Fruit fly (Drosophila melanogaster) whole organism, embryonic: ENCODE data around the gene lmd.

Experiments used
- Aef1 ChIP-seq: fragments of 200-800 bp; sonication (Bioruptor generic); IDR thresholded peaks from 3 replicates; pipeline ENCODE4 v1.3.6; 2022; ENCODE audit warnings: missing biosample characterization, missing genetic modification characterization
- B-H1 ChIP-seq: fragments of 200-800 bp; sonication (Bioruptor generic); IDR thresholded peaks from 3 replicates; pipeline ENCODE4 v1.3.6; 2022; ENCODE audit warnings: missing biosample characterization, missing genetic modification characterization
- Blimp-1 ChIP-seq: fragments of 200-800 bp; sonication (Bioruptor generic); optimal IDR thresholded peaks from 3 replicates; lab custom pipeline; 2018; ENCODE audit warnings: missing biosample characterization, missing genetic modification characterization, mild to moderate bottlenecking, moderate library complexity, missing genetic modification reagents
- CG10431 ChIP-seq: fragments of 200-800 bp; sonication (Bioruptor generic); optimal IDR thresholded peaks from 3 replicates; lab custom pipeline; 2018; ENCODE audit warnings: missing biosample characterization, mild to moderate bottlenecking, missing genetic modification characterization
- CG10654 ChIP-seq: fragments of 200-800 bp; sonication (Bioruptor generic); optimal IDR thresholded peaks from 2 replicates; lab custom pipeline; 2016; ENCODE audit warnings: missing biosample characterization, missing genetic modification characterization
- CG11560 ChIP-seq: fragments of 200-800 bp; sonication (Bioruptor generic); IDR thresholded peaks from 3 replicates; pipeline ENCODE4 v1.3.6; 2022; ENCODE audit warnings: missing biosample characterization, missing genetic modification characterization
- CG12155 ChIP-seq: fragments of 200-800 bp; sonication (Bioruptor generic); optimal IDR thresholded peaks from 3 replicates; lab custom pipeline; 2016; ENCODE audit warnings: missing biosample characterization, missing genetic modification characterization
- CG12659 ChIP-seq: fragments of 200-800 bp; sonication (Bioruptor generic); optimal IDR thresholded peaks from 3 replicates; lab custom pipeline; 2017; ENCODE audit warnings: mild to moderate bottlenecking, missing biosample characterization, missing genetic modification reagents, missing genetic modification characterization
- CG12744 ChIP-seq: fragments of 200-800 bp; sonication (Bioruptor generic); optimal IDR thresholded peaks from 2 replicates; lab custom pipeline; 2016; ENCODE audit warnings: missing biosample characterization, missing genetic modification characterization
- CG13775 ChIP-seq: fragments of 200-800 bp; sonication (Bioruptor generic); optimal IDR thresholded peaks from 3 replicates; lab custom pipeline; 2017; ENCODE audit warnings: missing biosample characterization, mild to moderate bottlenecking, missing genetic modification characterization
- CG14441 ChIP-seq: fragments of 200-800 bp; sonication (Bioruptor generic); IDR thresholded peaks from 2 replicates; pipeline ENCODE4 v1.3.6; 2022; ENCODE audit warnings: missing biosample characterization, missing genetic modification characterization
- CG14710 ChIP-seq: fragments of 200-800 bp; sonication (Bioruptor generic); optimal IDR thresholded peaks from 3 replicates; lab custom pipeline; 2019; ENCODE audit warnings: missing biosample characterization, mild to moderate bottlenecking, missing genetic modification characterization, moderate library complexity
- CG1647 ChIP-seq: fragments of 200-800 bp; sonication (Bioruptor generic); optimal IDR thresholded peaks from 3 replicates; lab custom pipeline; 2016; ENCODE audit warnings: missing biosample characterization, missing genetic modification characterization
- CG17186 ChIP-seq: fragments of 200-800 bp; sonication (Bioruptor generic); optimal IDR thresholded peaks from 3 replicates; lab custom pipeline; 2017; ENCODE audit warnings: missing biosample characterization, missing genetic modification reagents, missing genetic modification characterization
- CG17385 ChIP-seq: fragments of 200-800 bp; sonication (Bioruptor generic); optimal IDR thresholded peaks from 3 replicates; lab custom pipeline; 2018; ENCODE audit warnings: missing biosample characterization, mild to moderate bottlenecking, missing genetic modification characterization
- CG17568 ChIP-seq: fragments of 200-800 bp; sonication (Bioruptor generic); optimal IDR thresholded peaks from 2 replicates; lab custom pipeline; 2018; ENCODE audit warnings: missing biosample characterization, mild to moderate bottlenecking, missing genetic modification characterization, moderate library complexity
- CG18011 ChIP-seq: fragments of 200-800 bp; sonication (Bioruptor generic); optimal IDR thresholded peaks from 2 replicates; lab custom pipeline; 2017; ENCODE audit warnings: missing biosample characterization, missing genetic modification characterization, mild to moderate bottlenecking, moderate library complexity, missing genotype
- CG2712 ChIP-seq: fragments of 200-800 bp; optimal IDR thresholded peaks from 3 replicates; lab custom pipeline; 2019; ENCODE audit warnings: missing biosample characterization, mild to moderate bottlenecking, missing genetic modification characterization, moderate library complexity
- CG30431 ChIP-seq: fragments of 200-800 bp; sonication (Bioruptor generic); optimal IDR thresholded peaks from 2 replicates; lab custom pipeline; 2017; ENCODE audit warnings: missing biosample characterization, missing genetic modification characterization
- CG31365 ChIP-seq: fragments of 200-800 bp; sonication (Bioruptor generic); optimal IDR thresholded peaks from 2 replicates; lab custom pipeline; 2018; ENCODE audit warnings: missing biosample characterization, mild to moderate bottlenecking, missing genetic modification characterization
- CG6654 ChIP-seq: fragments of 200-800 bp; sonication (Bioruptor generic); optimal IDR thresholded peaks from 2 replicates; lab custom pipeline; 2017; ENCODE audit warnings: missing biosample characterization, mild to moderate bottlenecking, missing genetic modification characterization
- CG7357 ChIP-seq: fragments of 200-800 bp; sonication (Bioruptor generic); IDR thresholded peaks from 3 replicates; pipeline ENCODE4 v1.3.6; 2022; ENCODE audit warnings: missing biosample characterization, missing genetic modification characterization
- CG7786 ChIP-seq: fragments of 200-800 bp; sonication (Bioruptor generic); optimal IDR thresholded peaks from 2 replicates; lab custom pipeline; 2016; ENCODE audit warnings: missing biosample characterization, missing genetic modification characterization
- CG8089 ChIP-seq: fragments of 200-800 bp; sonication (Bioruptor generic); optimal IDR thresholded peaks from 3 replicates; lab custom pipeline; 2016; ENCODE audit warnings: missing biosample characterization, missing genetic modification characterization
- CG8944 ChIP-seq: fragments of 200-800 bp; sonication (Bioruptor generic); optimal IDR thresholded peaks from 3 replicates; lab custom pipeline; 2016; ENCODE audit warnings: missing biosample characterization, missing genetic modification characterization
- CG9609 ChIP-seq: fragments of 200-800 bp; sonication (Bioruptor generic); optimal IDR thresholded peaks from 3 replicates; lab custom pipeline; 2016; ENCODE audit warnings: missing biosample characterization, missing genetic modification characterization
- CG9727 ChIP-seq: fragments of 200-800 bp; sonication (Bioruptor generic); optimal IDR thresholded peaks from 3 replicates; lab custom pipeline; 2017; ENCODE audit warnings: missing biosample characterization, mild to moderate bottlenecking, missing genetic modification characterization
- CrebB ChIP-seq: fragments of 200-800 bp; sonication (Bioruptor generic); optimal IDR thresholded peaks from 3 replicates; lab custom pipeline; 2018; ENCODE audit warnings: missing biosample characterization, mild to moderate bottlenecking, missing genetic modification characterization
- Dll ChIP-seq: fragments of 200-800 bp; sonication (Bioruptor generic); IDR thresholded peaks from 4 replicates; pipeline ENCODE4 v1.3.6; 2022; ENCODE audit warnings: missing biosample characterization, missing genetic modification characterization; ENCODE audit not compliant: partially characterized antibody
- Fer3 ChIP-seq: fragments of 200-800 bp; sonication (Bioruptor generic); optimal IDR thresholded peaks from 2 replicates; lab custom pipeline; 2018; ENCODE audit warnings: missing biosample characterization, mild to moderate bottlenecking, missing genetic modification characterization, moderate library complexity
- HLHmδ ChIP-seq: fragments of 200-800 bp; sonication (Bioruptor generic); optimal IDR thresholded peaks from 2 replicates; lab custom pipeline; 2018; ENCODE audit warnings: missing biosample characterization, mild to moderate bottlenecking, missing genetic modification characterization, moderate library complexity
- Hr3 ChIP-seq: fragments of 200-800 bp; sonication (Bioruptor generic); optimal IDR thresholded peaks from 3 replicates; lab custom pipeline; 2016; ENCODE audit warnings: missing biosample characterization, missing genetic modification characterization
- Lhr ChIP-seq: fragments of 200-800 bp; sonication (Bioruptor generic); optimal IDR thresholded peaks from 3 replicates; lab custom pipeline; 2017; ENCODE audit warnings: mild to moderate bottlenecking, missing biosample characterization, missing genetic modification reagents, missing genetic modification characterization
- NC2α ChIP-seq: fragments of 200-800 bp; sonication (Bioruptor generic); optimal IDR thresholded peaks from 2 replicates; lab custom pipeline; 2016; ENCODE audit warnings: missing biosample characterization, missing genetic modification characterization
- Ravus ChIP-seq: fragments of 200-800 bp; sonication (Bioruptor generic); IDR thresholded peaks from 2 replicates; pipeline ENCODE4 v1.3.6; 2022; ENCODE audit warnings: missing biosample characterization, missing genetic modification characterization
- Trl ChIP-seq, 3 experiments: fragments of >200 bp in 2 of 3; fragments of 200-800 bp in 1 of 3; sonication (Bioruptor generic) in 1 of 3; optimal IDR thresholded peaks; 2 replicates in 1 of 3; 3 replicates in 2 of 3; lab custom pipeline; 2016 to 2017; ENCODE audit warnings: missing biosample characterization in 1 of 3, missing genetic modification characterization in 1 of 3
- ap ChIP-seq: fragments of 200-800 bp; sonication (Bioruptor generic); IDR thresholded peaks from 2 replicates; pipeline ENCODE4 v1.3.6; 2022; ENCODE audit warnings: missing biosample characterization, missing genetic modification characterization
- bsh ChIP-seq, 2 experiments: fragments of 200-800 bp; sonication (Bioruptor generic); optimal IDR thresholded peaks; 2 replicates each; lab custom pipeline; 2017 to 2018; ENCODE audit warnings: mild to moderate bottlenecking in 2 of 2, missing biosample characterization in 2 of 2, missing genetic modification characterization in 2 of 2, moderate library complexity in 1 of 2
- dati ChIP-seq: fragments of 200-800 bp; sonication (Bioruptor generic); IDR thresholded peaks from 2 replicates; pipeline ENCODE4 v1.3.6; 2022; ENCODE audit warnings: missing biosample characterization, missing genetic modification characterization
- dm ChIP-seq: fragments of 200-800 bp; sonication (Bioruptor generic); optimal IDR thresholded peaks from 3 replicates; lab custom pipeline; 2016; ENCODE audit warnings: missing biosample characterization, missing genetic modification characterization
- eve ChIP-seq, 2 experiments: fragments of >200 bp; optimal IDR thresholded peaks; 2 replicates each; lab custom pipeline; 2017; ENCODE audit warnings: missing biosample characterization in 2 of 2, missing genetic modification characterization in 2 of 2
- fru ChIP-seq: fragments of >200 bp; optimal IDR thresholded peaks from 2 replicates; lab custom pipeline; 2017
- gsb-n ChIP-seq: fragments of 200-800 bp; sonication (Bioruptor generic); optimal IDR thresholded peaks from 3 replicates; lab custom pipeline; 2018; ENCODE audit warnings: missing biosample characterization, mild to moderate bottlenecking, missing genetic modification characterization
- maf-S ChIP-seq: fragments of 200-800 bp; sonication (Bioruptor generic); optimal IDR thresholded peaks from 2 replicates; lab custom pipeline; 2016; ENCODE audit warnings: missing biosample characterization, missing genetic modification characterization
- p53 ChIP-seq: fragments of 200-800 bp; sonication (Bioruptor generic); optimal IDR thresholded peaks from 2 replicates; lab custom pipeline; 2016; ENCODE audit warnings: missing biosample characterization, missing genetic modification characterization
- pros ChIP-seq: fragments of 200-800 bp; sonication (Bioruptor generic); optimal IDR thresholded peaks from 3 replicates; lab custom pipeline; 2019; ENCODE audit warnings: missing biosample characterization, mild to moderate bottlenecking, missing genetic modification characterization, moderate library complexity
- pum ChIP-seq: fragments of 200-800 bp; sonication (Bioruptor generic); optimal IDR thresholded peaks from 2 replicates; lab custom pipeline; 2016; ENCODE audit warnings: missing biosample characterization, missing genetic modification characterization
- rib ChIP-seq: fragments of 200-800 bp; sonication (Bioruptor generic); IDR thresholded peaks from 2 replicates; pipeline ENCODE4 v1.3.6; 2022; ENCODE audit warnings: missing biosample characterization, missing genetic modification characterization
- sug ChIP-seq: fragments of 200-800 bp; optimal IDR thresholded peaks from 2 replicates; lab custom pipeline; 2019; ENCODE audit warnings: missing biosample characterization, mild to moderate bottlenecking, missing genetic modification characterization, moderate library complexity
- toy ChIP-seq: fragments of 200-800 bp; sonication (Bioruptor generic); IDR thresholded peaks from 2 replicates; pipeline ENCODE4 v1.3.6; 2022; ENCODE audit warnings: missing biosample characterization, missing genetic modification characterization
- trh ChIP-seq: fragments of 200-800 bp; sonication (Bioruptor generic); optimal IDR thresholded peaks from 2 replicates; lab custom pipeline; 2016; ENCODE audit warnings: missing biosample characterization, missing genetic modification characterization

Gene lmd

dm6 chr3R:23028506-23028905 lies 2.0 kb upstream of the lmd start (continued):
- TF ChIP-seq pum (peak; percentile 21), ap (no peak; the same call in 1 of the 2 replicates), CG12744 (GFP tag; lab: Kevin White, UChicago) (peak; percentile 49), maf-S (peak; percentile 11), NC2α (no peak), CG9727 (GFP tag; lab: Kevin White, UChicago) (peak; percentile 38), Aef1 (GFP tag; lab: Robert Waterston, UW) (peak; percentile 65), CrebB (tag; lab: Kevin White, UChicago) (no peak), Lhr (GFP tag; lab: Kevin White, UChicago) (no peak), fru (lab: Kevin White, UChicago) (no peak), CG13775 (peak; percentile 47), CG30431 (GFP tag; lab: Kevin White, UChicago) (peak; percentile 20), CG12155 (GFP tag; lab: Kevin White, UChicago) (peak; percentile 62), CG7786 (peak; percentile 53), HLHmδ (GFP tag; lab: Kevin White, UChicago) (no peak), p53 (GFP tag; lab: Kevin White, UChicago) (no peak), CG12659 (GFP tag; lab: Kevin White, UChicago) (peak; percentile 7), CG7357 (GFP tag; lab: Robert Waterston, UW) (peak; percentile 56; the same call in 1 of the 3 replicates), CG18011 (GFP tag; lab: Kevin White, UChicago) (no peak), CG8944 (GFP tag; lab: Kevin White, UChicago) (peak; percentile 45), pros (no peak), B-H1 (GFP tag; lab: Robert Waterston, UW) (peak; percentile 58; the same call in 2 of the 3 replicates), CG11560 (peak; percentile 34; the same call in 1 of the 3 replicates), Trl (optimal IDR thresholded peaks at IDR 0.05; lab: Kevin White, UChicago) (no peak), Trl (GFP tag; optimal IDR thresholded peaks at IDR 0.05; lab: Kevin White, UChicago) (peak; percentile 36), Fer3 (peak; percentile 64), CG8089 (GFP tag; lab: Kevin White, UChicago) (peak; percentile 1), dati (GFP tag; lab: Robert Waterston, UW) (no peak), CG31365 (tag; lab: Kevin White, UChicago) (no peak), gsb-n (no peak), toy (peak; percentile 32; the same call in 1 of the 2 replicates), CG17385 (peak; percentile 1), Dll (GFP tag; lab: Robert Waterston, UW) (no peak), CG9609 (GFP tag; lab: Kevin White, UChicago) (peak; percentile 65), trh (GFP tag; lab: Kevin White, UChicago) (no peak), CG10654 (no peak), Ravus (peak; percentile 38), CG6654 (GFP tag; lab: Kevin White, UChicago) (peak; percentile 15), dm (GFP tag; lab: Kevin White, UChicago) (no peak), rib (GFP tag; lab: Robert Waterston, UW) (peak; percentile 50), CG2712 (tag; lab: Kevin White, UChicago) (peak; percentile 41), CG10431 (no peak), CG1647 (GFP tag; lab: Kevin White, UChicago) (peak; percentile 18), CG17186 (GFP tag; lab: Kevin White, UChicago) (no peak), Blimp-1 (GFP tag; lab: Kevin White, UChicago) (peak; percentile 16), Hr3 (no peak), CG14441 (GFP tag; lab: Robert Waterston, UW) (peak; percentile 68), eve (GFP tag; optimal IDR thresholded peaks at IDR 0.05; lab: Kevin White, UChicago) (no peak), CG14710 (tag; lab: Kevin White, UChicago) (no peak), bsh (GFP tag; optimal IDR thresholded peaks at IDR 0.05; lab: Kevin White, UChicago) (peak in 1 of 2 experiments; percentile 4), sug (no peak), CG17568 (no peak)
